Fruit fly (Drosophila melanogaster) whole organism, embryonic: ENCODE results near the gene RpS28b.
A peak's percentile ranks its signal among the peaks of the same experiment; 100 is the strongest.

Experiments
- Aef1 ChIP-seq: fragments of 200-800 bp; sonication (Bioruptor generic); IDR thresholded peaks from 3 replicates; pipeline ENCODE4 v1.3.6; 2022; ENCODE audit warnings: missing biosample characterization, missing genetic modification characterization
- CG10543 ChIP-seq: fragments of 200-800 bp; sonication (Bioruptor generic); optimal IDR thresholded peaks from 3 replicates; lab custom pipeline; 2017; ENCODE audit warnings: missing biosample characterization, mild to moderate bottlenecking, missing genetic modification characterization, moderate library complexity
- CG11085 ChIP-seq: fragments of 200-800 bp; sonication (Bioruptor generic); IDR thresholded peaks from 2 replicates; pipeline ENCODE4 v1.3.6; 2022; ENCODE audit warnings: missing biosample characterization, missing genetic modification characterization
- CG13424 ChIP-seq: fragments of 200-800 bp; sonication (Bioruptor generic); optimal IDR thresholded peaks from 2 replicates; lab custom pipeline; 2019; ENCODE audit warnings: missing biosample characterization, mild to moderate bottlenecking, missing genetic modification characterization, moderate library complexity
- CG14014 ChIP-seq: fragments of 200-800 bp; sonication (Bioruptor generic); IDR thresholded peaks from 2 replicates; pipeline ENCODE4 v1.3.6; 2022; ENCODE audit warnings: missing biosample characterization, missing genetic modification characterization
- CG17385 ChIP-seq: fragments of 200-800 bp; sonication (Bioruptor generic); optimal IDR thresholded peaks from 3 replicates; lab custom pipeline; 2018; ENCODE audit warnings: missing biosample characterization, mild to moderate bottlenecking, missing genetic modification characterization
- CG17568 ChIP-seq: fragments of 200-800 bp; sonication (Bioruptor generic); optimal IDR thresholded peaks from 2 replicates; lab custom pipeline; 2018; ENCODE audit warnings: missing biosample characterization, mild to moderate bottlenecking, missing genetic modification characterization, moderate library complexity
- CG2712 ChIP-seq: fragments of 200-800 bp; optimal IDR thresholded peaks from 3 replicates; lab custom pipeline; 2019; ENCODE audit warnings: missing biosample characterization, mild to moderate bottlenecking, missing genetic modification characterization, moderate library complexity
- CG31224 ChIP-seq: fragments of 200-800 bp; sonication (Bioruptor generic); IDR thresholded peaks from 2 replicates; pipeline ENCODE4 v1.3.6; 2022; ENCODE audit warnings: missing biosample characterization, missing genetic modification characterization
- CG3995 ChIP-seq: fragments of 200-800 bp; sonication (Bioruptor generic); optimal IDR thresholded peaks from 3 replicates; lab custom pipeline; 2016; ENCODE audit warnings: missing biosample characterization, missing genetic modification characterization
- CG4360 ChIP-seq: fragments of 200-800 bp; sonication (Bioruptor generic); IDR thresholded peaks from 2 replicates; pipeline ENCODE4 v1.3.6; 2022; ENCODE audit warnings: missing biosample characterization, missing genetic modification characterization
- CG4707 ChIP-seq: fragments of 200-800 bp; sonication (Bioruptor generic); optimal IDR thresholded peaks from 2 replicates; lab custom pipeline; 2018; ENCODE audit warnings: missing biosample characterization, mild to moderate bottlenecking, missing genetic modification characterization, moderate library complexity
- CG5245 ChIP-seq: fragments of 200-800 bp; sonication (Bioruptor generic); optimal IDR thresholded peaks from 3 replicates; lab custom pipeline; 2016; ENCODE audit warnings: missing biosample characterization, missing genetic modification characterization
- CG5953 ChIP-seq: fragments of 200-800 bp; sonication (Bioruptor generic); IDR thresholded peaks from 2 replicates; pipeline ENCODE4 v1.3.6; 2022; ENCODE audit warnings: missing biosample characterization, missing genetic modification characterization
- CG6813 ChIP-seq: fragments of 200-800 bp; sonication (Bioruptor generic); optimal IDR thresholded peaks from 2 replicates; lab custom pipeline; 2017; ENCODE audit warnings: missing biosample characterization, missing genetic modification characterization, mild to moderate bottlenecking, moderate library complexity, missing genetic modification reagents
- CG8944 ChIP-seq: fragments of 200-800 bp; sonication (Bioruptor generic); optimal IDR thresholded peaks from 3 replicates; lab custom pipeline; 2016; ENCODE audit warnings: missing biosample characterization, missing genetic modification characterization
- Deaf1 ChIP-seq: fragments of 200-800 bp; optimal IDR thresholded peaks from 3 replicates; lab custom pipeline; 2019; ENCODE audit warnings: missing biosample characterization, mild to moderate bottlenecking, missing genetic modification characterization, moderate library complexity
- Dip3 ChIP-seq: fragments of 200-800 bp; sonication (Bioruptor generic); optimal IDR thresholded peaks from 3 replicates; lab custom pipeline; 2016; ENCODE audit warnings: missing biosample characterization, missing genetic modification characterization
- ERR ChIP-seq: fragments of 200-800 bp; sonication (Bioruptor generic); optimal IDR thresholded peaks from 2 replicates; lab custom pipeline; 2016; ENCODE audit warnings: missing biosample characterization, missing genetic modification characterization
- Max ChIP-seq: fragments of 200-800 bp; sonication (Bioruptor generic); optimal IDR thresholded peaks from 2 replicates; lab custom pipeline; 2016; ENCODE audit warnings: missing biosample characterization, mild to moderate bottlenecking, missing genetic modification characterization
- Med ChIP-seq: fragments of 200-800 bp; sonication (Bioruptor generic); peaks from one replicate; lab custom pipeline; 2016; ENCODE audit warnings: missing biosample characterization, missing genetic modification characterization, mild to moderate bottlenecking, inconsistent platforms, moderate library complexity
- Mes4 ChIP-seq: fragments of 200-800 bp; sonication (Bioruptor generic); optimal IDR thresholded peaks from 2 replicates; lab custom pipeline; 2016; ENCODE audit warnings: missing biosample characterization, missing genetic modification characterization
- Mrtf ChIP-seq: fragments of 200-800 bp; sonication (Bioruptor generic); IDR thresholded peaks from 3 replicates; pipeline ENCODE4 v1.3.6; 2022; ENCODE audit warnings: missing biosample characterization, missing genetic modification characterization
- NC2β ChIP-seq: fragments of 200-800 bp; sonication (Bioruptor generic); optimal IDR thresholded peaks from 2 replicates; lab custom pipeline; 2016; ENCODE audit warnings: missing biosample characterization, missing genetic modification characterization
- Pdp1 ChIP-seq, 2 experiments: fragments of 200-800 bp; sonication (Bioruptor generic); optimal IDR thresholded peaks; 3 replicates each; lab custom pipeline; 2016; ENCODE audit warnings: missing biosample characterization in 2 of 2, missing genetic modification characterization in 2 of 2, mild to moderate bottlenecking in 1 of 2, moderate library complexity in 1 of 2
- Sin3A ChIP-seq: fragments of >200 bp; optimal IDR thresholded peaks from 2 replicates; lab custom pipeline; 2018
- Trl ChIP-seq, 3 experiments: fragments of >200 bp in 2 of 3; fragments of 200-800 bp in 1 of 3; sonication (Bioruptor generic) in 1 of 3; optimal IDR thresholded peaks; 2 replicates in 1 of 3; 3 replicates in 2 of 3; lab custom pipeline; 2016 to 2017; ENCODE audit warnings: missing biosample characterization in 1 of 3, missing genetic modification characterization in 1 of 3
- ash1 ChIP-seq: fragments of 200-800 bp; sonication (Bioruptor generic); optimal IDR thresholded peaks from 2 replicates; lab custom pipeline; 2018; ENCODE audit warnings: missing biosample characterization, mild to moderate bottlenecking, missing genetic modification characterization
- croc ChIP-seq: fragments of 200-800 bp; sonication (Bioruptor generic); conservative IDR thresholded peaks from 3 replicates; pipeline ENCODE4 v1.3.6; 2022; ENCODE audit warnings: missing biosample characterization, missing genetic modification characterization
- danr ChIP-seq: fragments of 200-800 bp; sonication (Bioruptor generic); IDR thresholded peaks from 2 replicates; pipeline ENCODE4 v1.3.6; 2022; ENCODE audit warnings: missing biosample characterization, missing genetic modification characterization
- dpn ChIP-seq, 2 experiments: fragments of 200-800 bp; sonication (Bioruptor generic); optimal IDR thresholded peaks; 3 replicates each; lab custom pipeline; 2016; ENCODE audit warnings: missing biosample characterization in 2 of 2, missing genetic modification characterization in 2 of 2
- esg ChIP-seq: fragments of 200-800 bp; sonication (Bioruptor generic); conservative IDR thresholded peaks from 2 replicates; pipeline ENCODE4 v1.3.6; 2022; ENCODE audit warnings: missing biosample characterization, missing genetic modification characterization
- eve ChIP-seq, 2 experiments: fragments of >200 bp; optimal IDR thresholded peaks; 2 replicates each; lab custom pipeline; 2017; ENCODE audit warnings: missing biosample characterization in 2 of 2, missing genetic modification characterization in 2 of 2
- ftz-f1 ChIP-seq: fragments of 200-800 bp; sonication (Bioruptor generic); optimal IDR thresholded peaks from 2 replicates; lab custom pipeline; 2016; ENCODE audit warnings: missing biosample characterization, missing genetic modification characterization
- her ChIP-seq: fragments of 200-800 bp; sonication (Bioruptor generic); optimal IDR thresholded peaks from 2 replicates; lab custom pipeline; 2016; ENCODE audit warnings: missing biosample characterization, missing genetic modification characterization
- kah ChIP-seq: fragments of 200-800 bp; sonication (Bioruptor generic); optimal IDR thresholded peaks from 2 replicates; lab custom pipeline; 2018; ENCODE audit warnings: missing biosample characterization, mild to moderate bottlenecking, missing genetic modification characterization
- lbe ChIP-seq: fragments of 200-800 bp; sonication (Bioruptor generic); optimal IDR thresholded peaks from 2 replicates; lab custom pipeline; 2016; ENCODE audit warnings: missing biosample characterization, mild to moderate bottlenecking, missing genetic modification characterization
- mirr ChIP-seq: fragments of 200-800 bp; sonication (Bioruptor generic); optimal IDR thresholded peaks from 3 replicates; lab custom pipeline; 2018; ENCODE audit warnings: missing biosample characterization, mild to moderate bottlenecking, missing genetic modification characterization
- nerfin-1 ChIP-seq: fragments of 200-800 bp; sonication (Bioruptor generic); optimal IDR thresholded peaks from 3 replicates; lab custom pipeline; 2019; ENCODE audit warnings: missing biosample characterization, mild to moderate bottlenecking, missing genetic modification characterization, moderate library complexity
- oc ChIP-seq: fragments of 200-800 bp; sonication (Bioruptor generic); optimal IDR thresholded peaks from 2 replicates; lab custom pipeline; 2018; ENCODE audit warnings: missing biosample characterization, mild to moderate bottlenecking, missing genetic modification characterization, moderate library complexity
- pho ChIP-seq: fragments of 200-800 bp; sonication (Bioruptor generic); optimal IDR thresholded peaks from 2 replicates; lab custom pipeline; 2016; ENCODE audit warnings: missing biosample characterization, missing genetic modification characterization
- pzg ChIP-seq: fragments of 200-800 bp; sonication (Bioruptor generic); optimal IDR thresholded peaks from 3 replicates; lab custom pipeline; 2018; ENCODE audit warnings: missing biosample characterization, mild to moderate bottlenecking, missing genetic modification characterization, moderate library complexity
- ranshi ChIP-seq: fragments of 200-800 bp; sonication (Bioruptor generic); IDR thresholded peaks from 2 replicates; pipeline ENCODE4 v1.3.6; 2022; ENCODE audit warnings: missing biosample characterization, missing genetic modification characterization
- repo ChIP-seq: fragments of 200-800 bp; sonication (Bioruptor generic); optimal IDR thresholded peaks from 2 replicates; lab custom pipeline; 2016; ENCODE audit warnings: missing biosample characterization, missing genetic modification characterization
- shn ChIP-seq: fragments of 200-800 bp; sonication (Bioruptor generic); optimal IDR thresholded peaks from 3 replicates; lab custom pipeline; 2016; ENCODE audit warnings: missing biosample characterization, missing genetic modification characterization
- slp2 ChIP-seq: fragments of 200-800 bp; sonication (Bioruptor generic); optimal IDR thresholded peaks from 2 replicates; lab custom pipeline; 2016; ENCODE audit warnings: missing biosample characterization, missing genetic modification characterization
- unpg ChIP-seq: fragments of 200-800 bp; sonication (Bioruptor generic); optimal IDR thresholded peaks from 3 replicates; lab custom pipeline; 2018; ENCODE audit warnings: missing biosample characterization, mild to moderate bottlenecking, missing genetic modification characterization, moderate library complexity
- wek ChIP-seq: fragments of 200-800 bp; sonication (Bioruptor generic); optimal IDR thresholded peaks from 3 replicates; lab custom pipeline; 2018; ENCODE audit warnings: missing biosample characterization, mild to moderate bottlenecking, missing genetic modification characterization, moderate library complexity
- zf30C ChIP-seq: fragments of 200-800 bp; sonication (Bioruptor generic); optimal IDR thresholded peaks from 3 replicates; lab custom pipeline; 2018; ENCODE audit warnings: missing biosample characterization, mild to moderate bottlenecking, missing genetic modification characterization

RpS28b gene

dm6 chrX:9600083-9600817, 45.8 kb downstream of the RpS28b start (continued):
- TF ChIP-seq her (GFP tag; lab: Kevin White, UChicago) = peak; percentile 16
- TF ChIP-seq eve (GFP tag; optimal IDR thresholded peaks at IDR 0.05; lab: Kevin White, UChicago) = no peak
- TF ChIP-seq kah (GFP tag; lab: Kevin White, UChicago) = no peak
- TF ChIP-seq esg = peak; percentile 66
- TF ChIP-seq Aef1 (GFP tag; lab: Robert Waterston, UW) = 0 out of 3 replicates have a peak, but pooled peaks have one; percentile 23
- TF ChIP-seq Med (GFP tag; lab: Kevin White, UChicago) = peak; percentile 94
- peak; percentile 77 for TF ChIP-seq CG2712
- peak; percentile 50; the same call in 2 of the 3 replicates for TF ChIP-seq croc (GFP tag; lab: Robert Waterston, UW)
- peak; percentile 71 to 78 for TF ChIP-seq dpn (GFP tag; optimal IDR thresholded peaks at IDR 0.05; lab: Kevin White, UChicago)
- peak; percentile 11 for TF ChIP-seq oc (tag; lab: Kevin White, UChicago)
- TF ChIP-seq Trl (optimal IDR thresholded peaks at IDR 0.05; lab: Kevin White, UChicago) = no peak
- TF ChIP-seq Trl (GFP tag; optimal IDR thresholded peaks at IDR 0.05; lab: Kevin White, UChicago) = peak; percentile 80
- TF ChIP-seq ERR = no peak
- TF ChIP-seq ranshi (GFP tag; lab: Robert Waterston, UW) = peak; percentile 64
- peak; percentile 64 for TF ChIP-seq nerfin-1
- TF ChIP-seq CG11085 (GFP tag; lab: Robert Waterston, UW) = no peak
- peak; percentile 18 for TF ChIP-seq CG4707 (GFP tag; lab: Kevin White, UChicago)
- peak; percentile 74 for TF ChIP-seq pho (GFP tag; lab: Kevin White, UChicago)
- peak; percentile 65 for TF ChIP-seq CG10543 (GFP tag; lab: Kevin White, UChicago)
- TF ChIP-seq CG13424 (tag; lab: Kevin White, UChicago) = peak; percentile 82
- peak; percentile 80 to 90 for TF ChIP-seq Pdp1 (GFP tag; optimal IDR thresholded peaks at IDR 0.05; lab: Kevin White, UChicago)
- TF ChIP-seq CG14014 = peak; percentile 64
- peak; percentile 70 for TF ChIP-seq Dip3
- TF ChIP-seq unpg (GFP tag; lab: Kevin White, UChicago) = peak; percentile 71
- TF ChIP-seq CG3995 = peak; percentile 14
- peak; percentile 42 for TF ChIP-seq mirr (GFP tag; lab: Kevin White, UChicago)
- no peak for TF ChIP-seq CG31224
- no peak for TF ChIP-seq CG5953
- TF ChIP-seq shn (GFP tag; lab: Kevin White, UChicago) = peak; percentile 54
- peak; percentile 37 for TF ChIP-seq Deaf1 (tag; lab: Kevin White, UChicago)
- no peak for TF ChIP-seq ash1 (GFP tag; lab: Kevin White, UChicago)
- no peak for TF ChIP-seq CG17568 (GFP tag; lab: Kevin White, UChicago)
- peak; percentile 74 for TF ChIP-seq CG17385
- TF ChIP-seq wek (GFP tag; lab: Kevin White, UChicago) = peak; percentile 15
- TF ChIP-seq zf30C = no peak
- 0 out of 2 replicates have a peak, but pooled peaks have one; percentile 28 for TF ChIP-seq danr
- TF ChIP-seq slp2 (GFP tag; lab: Kevin White, UChicago) = peak; percentile 74
- peak; percentile 67 for TF ChIP-seq repo (GFP tag; lab: Kevin White, UChicago)
- TF ChIP-seq lbe (GFP tag; lab: Kevin White, UChicago) = no peak
- peak; percentile 58 for TF ChIP-seq CG5245 (GFP tag; lab: Kevin White, UChicago)
- TF ChIP-seq NC2β (GFP tag; lab: Kevin White, UChicago) = peak; percentile 21
- TF ChIP-seq Mrtf (GFP tag; lab: Robert Waterston, UW) = 0 out of 3 replicates have a peak, but pooled peaks have one; percentile 51
- no peak for TF ChIP-seq CG4360 (GFP tag; lab: Robert Waterston, UW)
- TF ChIP-seq ftz-f1 (GFP tag; lab: Kevin White, UChicago) = peak; percentile 95
- TF ChIP-seq Sin3A (lab: Kevin White, UChicago) = no peak
- TF ChIP-seq CG6813 = peak; percentile 53
- TF ChIP-seq Max (GFP tag; lab: Kevin White, UChicago) = peak; percentile 81
- peak; percentile 34 for TF ChIP-seq Mes4 (GFP tag; lab: Kevin White, UChicago)
- no peak for TF ChIP-seq pzg
- peak; percentile 49 for TF ChIP-seq CG8944
